Worm (Caenorhabditis elegans) whole organism, early embryonic: ENCODE results near the gene F58G11.4.

Experiments
- F13C5.2 ChIP-seq: sonication (generic microtip); optimal IDR thresholded peaks from 2 replicates; lab custom pipeline; 2017; ENCODE audit warnings: mild to moderate bottlenecking, missing genetic modification characterization, inconsistent platforms, missing compliant biosample characterization
- ama-1 ChIP-seq: fragments of 150-350 bp; optimal IDR thresholded peaks from 2 replicates; lab custom pipeline; 2014
- ceh-13 ChIP-seq: fragments of 200-800 bp; sonication (Bioruptor generic); optimal IDR thresholded peaks from 2 replicates; lab custom pipeline; 2018; ENCODE audit warnings: mild to moderate bottlenecking, missing genetic modification characterization, missing compliant biosample characterization
- ceh-36 ChIP-seq: sonication (generic microtip); optimal IDR thresholded peaks from 2 replicates; lab custom pipeline; 2016; ENCODE audit warnings: missing genetic modification characterization, inconsistent platforms, missing compliant biosample characterization
- ets-7 ChIP-seq: sonication (generic microtip); optimal IDR thresholded peaks from 2 replicates; lab custom pipeline; 2016; ENCODE audit warnings: missing genotype, missing genetic modification characterization, missing compliant biosample characterization
- flt-1 ChIP-seq: fragments of 200-800 bp; sonication (Bioruptor generic); IDR thresholded peaks from 2 replicates; pipeline ENCODE4 v1.3.6; 2022; ENCODE audit warnings: missing genetic modification characterization, missing compliant biosample characterization
- hmbx-1 ChIP-seq: sonication (generic microtip); optimal IDR thresholded peaks from 2 replicates; lab custom pipeline; 2016; ENCODE audit warnings: mild to moderate bottlenecking, missing genetic modification characterization, missing compliant biosample characterization
- tbx-11 ChIP-seq: fragments of 200-800 bp; sonication (Bioruptor generic); IDR thresholded peaks from 2 replicates; pipeline ENCODE4 v1.3.6; 2022; ENCODE audit warnings: missing genetic modification characterization, missing compliant biosample characterization
- tra-4 ChIP-seq: sonication (generic microtip); optimal IDR thresholded peaks from 2 replicates; lab custom pipeline; 2017; ENCODE audit warnings: missing genetic modification characterization, missing compliant biosample characterization

- TF ChIP-seq ama-1 (lab: Kevin White, UChicago) (no peak), F13C5.2 (no peak), flt-1 (GFP tag; lab: Robert Waterston, UW) (no peak), ceh-13 (no peak), ets-7 (tag; lab: Kevin White, UChicago) (no peak), hmbx-1 (tag; lab: Kevin White, UChicago) (no peak), ceh-36 (tag; lab: Kevin White, UChicago) (no peak), tra-4 (tag; lab: Kevin White, UChicago) (no peak), tbx-11 (no peak)
These were observed 46.8 kb upstream of the F58G11.4 start, which contains the start of the genes nduv-2 and F53F4.12 for ce11 chrV:13625517-13626097.
